Worm (Caenorhabditis elegans) whole organism, L4 larva: ENCODE measurements around the gene F56C3.3.

Experiments used
- F49E8.2 ChIP-seq: sonication (generic microtip); optimal IDR thresholded peaks from 2 replicates; lab custom pipeline; 2016; ENCODE audit warnings: missing compliant biosample characterization, mild to moderate bottlenecking, missing genetic modification characterization, borderline replicate concordance
- T20F7.1 ChIP-seq: fragments of 200-800 bp; sonication (Bioruptor generic); optimal IDR thresholded peaks from 2 replicates; lab custom pipeline; 2018; ENCODE audit warnings: mild to moderate bottlenecking, missing genetic modification characterization, missing compliant biosample characterization
- Y48G9A.11 ChIP-seq: fragments of 200-800 bp; sonication (Bioruptor generic); IDR thresholded peaks from 2 replicates; pipeline ENCODE4 v1.3.6; 2022; ENCODE audit warnings: missing genetic modification reagents, missing genetic modification characterization, missing compliant biosample characterization
- aha-1 ChIP-seq: fragments of 150-350 bp; peaks from one replicate; lab custom pipeline; 2014; ENCODE audit warnings: missing biosample characterization, missing genetic modification characterization
- aly-2 ChIP-seq: sonication (generic microtip); optimal IDR thresholded peaks from 2 replicates; lab custom pipeline; 2018; ENCODE audit warnings: missing biosample characterization, missing genetic modification characterization
- ama-1 ChIP-seq: fragments of 150-350 bp; optimal IDR thresholded peaks from 2 replicates; lab custom pipeline; 2014; ENCODE audit warnings: inconsistent platforms, mixed read lengths
- attf-4 ChIP-seq: sonication (generic microtip); optimal IDR thresholded peaks from 3 replicates; lab custom pipeline; 2017; ENCODE audit warnings: missing biosample characterization, missing genetic modification characterization
- ceh-32 ChIP-seq: sonication (generic microtip); optimal IDR thresholded peaks from 2 replicates; lab custom pipeline; 2016; ENCODE audit warnings: mild to moderate bottlenecking, missing genetic modification characterization, missing compliant biosample characterization; ENCODE audit not compliant: poor library complexity
- ceh-82 ChIP-seq: sonication (generic microtip); optimal IDR thresholded peaks from 2 replicates; lab custom pipeline; 2017; ENCODE audit warnings: missing biosample characterization, missing genetic modification characterization
- ctbp-1 ChIP-seq: fragments of 200-800 bp; sonication (Bioruptor generic); IDR thresholded peaks from 2 replicates; pipeline ENCODE4 v1.3.6; 2022; ENCODE audit warnings: missing genetic modification reagents, missing genetic modification characterization, missing compliant biosample characterization
- daf-12 ChIP-seq: fragments of 150-350 bp; optimal IDR thresholded peaks from 2 replicates; lab custom pipeline; 2014; ENCODE audit warnings: missing biosample characterization, missing genetic modification reagents, missing genetic modification characterization
- daf-16 ChIP-seq, 3 experiments: sonication (generic microtip); optimal IDR thresholded peaks; 2 replicates each; lab custom pipeline; 2016 to 2017; ENCODE audit warnings: missing genetic modification characterization in 3 of 3, missing genetic modification reagents in 3 of 3, mild to moderate bottlenecking in 2 of 3, missing compliant biosample characterization in 2 of 3, missing biosample characterization in 1 of 3, moderate library complexity in 1 of 3
- daf-8 ChIP-seq: fragments of 200-800 bp; sonication (Bioruptor generic); IDR thresholded peaks from 2 replicates; pipeline ENCODE4 v1.3.6; 2022; ENCODE audit warnings: missing genetic modification characterization, missing compliant biosample characterization
- dmd-6 ChIP-seq: fragments of 200-800 bp; sonication (Bioruptor generic); IDR thresholded peaks from 2 replicates; pipeline ENCODE4 v1.3.6; 2022; ENCODE audit warnings: missing genetic modification reagents, missing genetic modification characterization, missing compliant biosample characterization
- dmd-8 ChIP-seq: fragments of 200-800 bp; sonication (Bioruptor generic); IDR thresholded peaks from 2 replicates; pipeline ENCODE4 v1.3.6; 2022; ENCODE audit warnings: missing genetic modification characterization, missing compliant biosample characterization
- duxl-1 ChIP-seq: sonication (generic microtip); optimal IDR thresholded peaks from 2 replicates; lab custom pipeline; 2016; ENCODE audit warnings: mild to moderate bottlenecking, missing genetic modification characterization, moderate library complexity, missing compliant biosample characterization; ENCODE audit not compliant: poor library complexity
- gei-8 ChIP-seq: fragments of 200-800 bp; sonication (Bioruptor generic); optimal IDR thresholded peaks from 2 replicates; lab custom pipeline; 2018; ENCODE audit warnings: mild to moderate bottlenecking, missing genetic modification characterization, missing compliant biosample characterization
- hif-1 ChIP-seq, 2 experiments: sonication (generic microtip); optimal IDR thresholded peaks; 2 replicates each; lab custom pipeline; 2016 to 2017; ENCODE audit warnings: missing compliant biosample characterization in 2 of 2, missing genetic modification characterization in 2 of 2, missing genetic modification reagents in 2 of 2, missing genotype in 2 of 2, mild to moderate bottlenecking in 1 of 2
- hlh-30 ChIP-seq: sonication (generic microtip); optimal IDR thresholded peaks from 2 replicates; lab custom pipeline; 2017; ENCODE audit warnings: antibody characterized with exemption, mild to moderate bottlenecking, missing genetic modification characterization, missing compliant biosample characterization; ENCODE audit not compliant: insufficient read depth
- hmg-1.1 ChIP-seq: fragments of 200-800 bp; sonication (Bioruptor generic); IDR thresholded peaks from 2 replicates; pipeline ENCODE4 v1.3.6; 2022; ENCODE audit warnings: missing genetic modification reagents, missing genetic modification characterization, missing compliant biosample characterization
- lin-13 ChIP-seq: fragments of 150-350 bp; optimal IDR thresholded peaks from 2 replicates; lab custom pipeline; 2014; ENCODE audit warnings: missing biosample characterization, missing genetic modification reagents, missing genetic modification characterization
- lir-3 ChIP-seq: sonication (generic microtip); optimal IDR thresholded peaks from 2 replicates; lab custom pipeline; 2016; ENCODE audit warnings: mild to moderate bottlenecking, missing genetic modification characterization, missing compliant biosample characterization
- lsy-2 ChIP-seq, 2 experiments: fragments of 150-350 bp in 1 of 2; sonication (generic microtip) in 1 of 2; optimal IDR thresholded peaks; 2 replicates each; lab custom pipeline; 2014 to 2017; ENCODE audit warnings: missing biosample characterization in 2 of 2, missing genetic modification characterization in 2 of 2
- madf-5 ChIP-seq, 2 experiments: fragments of 200-800 bp; sonication (Bioruptor generic); IDR thresholded peaks; 2 replicates each; pipeline ENCODE4 v1.3.6; 2022; ENCODE audit warnings: missing compliant biosample characterization in 2 of 2, missing genetic modification characterization in 2 of 2
- mes-2 ChIP-seq: sonication (generic microtip); optimal IDR thresholded peaks from 2 replicates; lab custom pipeline; 2016; ENCODE audit warnings: missing genotype, mild to moderate bottlenecking, missing genetic modification characterization, missing compliant biosample characterization; ENCODE audit not compliant: poor library complexity, severe bottlenecking
- nhr-42 ChIP-seq: fragments of 200-800 bp; sonication (Bioruptor generic); IDR thresholded peaks from 2 replicates; pipeline ENCODE4 v1.3.6; 2022; ENCODE audit warnings: missing genetic modification characterization, missing compliant biosample characterization
- nhr-48 ChIP-seq: sonication (generic microtip); optimal IDR thresholded peaks from 2 replicates; lab custom pipeline; 2016; ENCODE audit warnings: mild to moderate bottlenecking, missing genetic modification characterization, missing compliant biosample characterization
- nhr-6 ChIP-seq: fragments of 150-350 bp; optimal IDR thresholded peaks from 2 replicates; lab custom pipeline; 2014; ENCODE audit warnings: missing biosample characterization, missing genetic modification characterization
- nhr-76 ChIP-seq: fragments of 150-350 bp; optimal IDR thresholded peaks from 2 replicates; lab custom pipeline; 2014; ENCODE audit warnings: missing biosample characterization, missing genetic modification characterization
- rbr-2 ChIP-seq: sonication (generic microtip); optimal IDR thresholded peaks from 2 replicates; lab custom pipeline; 2016; ENCODE audit warnings: missing genotype, missing genetic modification characterization, missing compliant biosample characterization
- skn-1 ChIP-seq: fragments of 150-350 bp; optimal IDR thresholded peaks from 2 replicates; lab custom pipeline; 2014; ENCODE audit warnings: missing biosample characterization, missing genetic modification characterization
- spr-3 ChIP-seq: fragments of 200-800 bp; sonication (Bioruptor generic); optimal IDR thresholded peaks from 2 replicates; lab custom pipeline; 2018; ENCODE audit warnings: mild to moderate bottlenecking, missing genetic modification characterization, missing compliant biosample characterization
- unc-62 ChIP-seq, 3 experiments: fragments of 150-350 bp in 1 of 3; sonication (generic microtip); optimal IDR thresholded peaks in 2 of 3; peaks in 1 of 3; 1 replicate in 1 of 3; 2 replicates in 2 of 3; lab custom pipeline; 2014 to 2017; ENCODE audit warnings: missing biosample characterization in 3 of 3, missing genetic modification characterization in 3 of 3, missing genetic modification reagents in 3 of 3, missing genotype in 1 of 3
- ztf-11 ChIP-seq: fragments of 150-350 bp; optimal IDR thresholded peaks from 2 replicates; lab custom pipeline; 2014; ENCODE audit warnings: missing biosample characterization, missing genetic modification characterization

F56C3.3 gene

DNA sequence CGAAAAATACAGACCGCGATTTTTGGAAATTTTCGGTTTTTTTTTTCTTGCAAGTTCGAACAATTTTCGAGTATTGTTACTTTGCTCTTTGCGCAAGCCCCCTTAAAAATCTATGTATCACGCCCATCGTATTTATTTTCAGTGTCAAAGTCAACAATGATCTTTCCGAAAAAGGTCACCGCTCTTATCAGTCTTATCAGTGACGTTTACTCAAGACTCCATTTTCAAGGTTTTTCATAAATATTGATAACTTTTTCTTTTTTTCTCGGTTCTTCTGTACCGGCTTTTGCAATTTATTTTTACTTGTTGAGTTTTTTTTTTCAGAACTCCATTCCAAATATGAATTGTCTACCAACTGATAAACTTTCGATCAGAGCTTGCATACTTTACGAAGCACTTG is 13.5 kb upstream of the F56C3.3 start, which contains the start of gene fbxa-190 (continued):
- no peak for TF ChIP-seq ztf-11 (tag; lab: Kevin White, UChicago)
- TF ChIP-seq daf-8 (GFP tag; lab: Robert Waterston, UW): no peak
- no peak for TF ChIP-seq Y48G9A.11 (GFP tag; lab: Robert Waterston, UW)
- TF ChIP-seq ceh-82 (tag; lab: Kevin White, UChicago): no peak
- TF ChIP-seq daf-12 (tag; lab: Kevin White, UChicago): no peak
- no peak for TF ChIP-seq madf-5 (GFP tag; IDR thresholded peaks at IDR 0.05; lab: Robert Waterston, UW)
- no peak for TF ChIP-seq nhr-48 (tag; lab: Kevin White, UChicago)

DNA sequence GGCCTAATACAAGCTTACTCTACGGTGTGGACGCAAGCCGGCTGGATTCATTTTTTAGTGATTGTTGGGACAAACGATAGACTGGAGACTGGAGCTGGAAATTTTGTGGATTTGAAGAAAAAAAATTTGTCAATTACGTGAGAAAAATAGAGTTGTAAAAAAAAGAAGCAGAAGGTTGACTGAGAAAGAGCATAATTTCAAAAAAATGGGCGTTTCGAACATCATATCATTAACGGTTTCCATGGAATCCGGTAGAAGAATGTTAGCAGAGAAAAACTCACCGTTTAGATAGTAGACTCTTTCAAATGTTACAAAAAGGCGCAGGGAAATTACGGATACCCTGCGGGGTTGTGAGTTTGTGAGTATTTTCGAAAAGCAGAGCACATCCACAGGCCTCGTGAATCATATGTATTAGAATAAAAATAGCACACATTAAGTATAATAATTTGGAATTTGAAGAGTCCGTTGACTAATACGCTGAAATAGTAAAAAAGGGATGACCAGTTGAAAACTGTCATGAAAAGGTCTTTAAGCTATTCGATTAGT is 12.6 kb upstream of the F56C3.3 start, which contains the start of gene F56C3.7:
TSS of gene F56C3.7 (minus strand) at position 51 of the 546 bp plus-strand sequence.
- TF ChIP-seq mes-2 (tag; lab: Kevin White, UChicago): peak; percentile 49
- TF ChIP-seq duxl-1 (tag; lab: Kevin White, UChicago): peak; percentile 39
- TF ChIP-seq nhr-42: peak; percentile 67; the same call in 1 of the 2 replicates
- no peak for TF ChIP-seq ctbp-1
- peak; percentile 46 for TF ChIP-seq hmg-1.1 (GFP tag; lab: Robert Waterston, UW)
- no peak for TF ChIP-seq nhr-76 (tag; lab: Kevin White, UChicago)
- TF ChIP-seq unc-62 (GFP tag; optimal IDR thresholded peaks at IDR 0.05 in 1 of 2; lab: Kevin White, UChicago): peak in 1 of 2 experiments; percentile 19
- no peak for TF ChIP-seq unc-62 (tag; optimal IDR thresholded peaks at IDR 0.05; lab: Kevin White, UChicago)
- TF ChIP-seq gei-8 (GFP tag; lab: Kevin White, UChicago): no peak

DNA sequence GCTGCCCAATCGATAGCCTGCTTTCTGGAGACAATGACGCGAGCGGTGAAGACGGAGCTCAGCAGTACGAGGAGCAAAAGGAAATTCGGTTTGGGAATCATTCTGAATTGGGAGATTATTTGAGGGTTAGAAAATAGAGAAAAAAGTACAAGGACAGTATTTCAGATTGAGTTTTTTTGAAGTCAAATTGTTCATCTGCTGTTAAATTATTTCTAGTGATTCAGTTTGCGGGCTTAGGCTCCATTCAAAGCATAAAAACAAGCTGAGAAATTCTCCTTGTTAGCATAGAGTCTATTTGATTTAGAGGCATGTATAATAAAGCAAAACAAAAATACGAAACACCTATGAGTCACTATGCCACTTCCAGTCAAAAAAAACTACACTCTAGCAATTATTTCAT is 9.2 kb upstream of the F56C3.3 start, which contains the start of gene dgn-2:
TSS of gene dgn-2 (minus strand) at position 101 of the 400 bp plus-strand sequence.
- no peak for TF ChIP-seq nhr-6
- no peak for TF ChIP-seq ama-1 (lab: Kevin White, UChicago)
- no peak for TF ChIP-seq ceh-32
- TF ChIP-seq rbr-2: no peak
- no peak for TF ChIP-seq skn-1 (tag; lab: Kevin White, UChicago)
- TF ChIP-seq ztf-11 (tag; lab: Kevin White, UChicago): no peak
- TF ChIP-seq hif-1 (tag; optimal IDR thresholded peaks at IDR 0.05; lab: Kevin White, UChicago): no peak
- TF ChIP-seq aly-2: no peak
- no peak for TF ChIP-seq F49E8.2 (tag; lab: Kevin White, UChicago)
- TF ChIP-seq attf-4 (tag; lab: Kevin White, UChicago): no peak
- TF ChIP-seq lir-3: no peak
- no peak for TF ChIP-seq lsy-2 (tag; optimal IDR thresholded peaks at IDR 0.05; lab: Kevin White, UChicago)
- no peak for TF ChIP-seq T20F7.1
- no peak for TF ChIP-seq dmd-8 (GFP tag; lab: Robert Waterston, UW)
- TF ChIP-seq spr-3 (GFP tag; lab: Kevin White, UChicago): no peak
- TF ChIP-seq hlh-30 (tag; lab: Kevin White, UChicago): no peak
- no peak for TF ChIP-seq dmd-6 (GFP tag; lab: Robert Waterston, UW)
- TF ChIP-seq lin-13: no peak

DNA sequence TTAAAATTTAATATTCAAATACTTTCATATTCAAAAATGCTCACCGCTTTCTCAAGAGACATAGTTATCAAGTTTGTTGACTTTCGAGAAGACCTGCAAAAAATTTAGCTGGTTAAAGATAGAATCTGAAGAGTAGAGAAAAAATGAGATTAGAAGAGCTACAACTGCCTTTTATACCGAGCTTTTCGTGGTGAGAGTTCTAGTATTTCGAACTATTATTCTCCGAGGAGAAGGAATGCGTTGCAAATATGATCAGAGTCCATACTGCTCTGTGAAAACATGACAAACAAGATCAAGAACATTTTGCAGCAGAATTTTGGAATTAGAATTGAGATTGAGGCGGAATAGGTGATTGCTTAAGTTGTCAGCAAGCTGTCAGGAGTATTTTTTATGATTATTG is 2.4 kb upstream of the F56C3.3 start, which contains the start of gene F56C3.4:
TSS of gene F56C3.4 (minus strand) at position 101 of the 400 bp plus-strand sequence.
- TF ChIP-seq aha-1 (tag; lab: Kevin White, UChicago) (peak; percentile 89), daf-16 (GFP tag; optimal IDR thresholded peaks at IDR 0.05; lab: Kevin White, UChicago) (no peak), daf-16 (tag; optimal IDR thresholded peaks at IDR 0.05; lab: Kevin White, UChicago) (no peak)
